Worm (Caenorhabditis elegans) whole organism, midembryonic: ENCODE results near the gene prk-2.

ENCODE experiments used
- T22C8.4 ChIP-seq: fragments of 200-800 bp; sonication (Bioruptor generic); IDR thresholded peaks from 2 replicates; pipeline ENCODE4 v1.3.6; 2022; ENCODE audit warnings: missing genetic modification characterization, missing compliant biosample characterization
- cog-1 ChIP-seq: sonication (generic microtip); optimal IDR thresholded peaks from 2 replicates; lab custom pipeline; 2016; ENCODE audit warnings: missing genetic modification characterization, missing compliant biosample characterization
- flt-1 ChIP-seq: fragments of 200-800 bp; sonication (Bioruptor generic); IDR thresholded peaks from 2 replicates; pipeline ENCODE4 v1.3.6; 2022; ENCODE audit warnings: missing genetic modification characterization, missing compliant biosample characterization
- ref-1 ChIP-seq: fragments of 200-800 bp; sonication (Bioruptor generic); conservative IDR thresholded peaks from 2 replicates; pipeline ENCODE4 v1.3.6; 2022; ENCODE audit warnings: missing genetic modification reagents, missing genetic modification characterization, missing compliant biosample characterization
- ztf-23 ChIP-seq: fragments of 200-800 bp; sonication (Bioruptor generic); IDR thresholded peaks from 2 replicates; pipeline ENCODE4 v1.3.6; 2022; ENCODE audit warnings: missing genetic modification reagents, missing genetic modification characterization, missing compliant biosample characterization

ce11 chrIII:3395112-3395511, 25.1 kb upstream of the prk-2 start:
- TF ChIP-seq cog-1 (tag; lab: Kevin White, UChicago) (no peak), T22C8.4 (GFP tag; lab: Robert Waterston, UW) (peak; percentile 52; the same call in 1 of the 2 replicates), flt-1 (no peak), ref-1 (GFP tag; lab: Robert Waterston, UW) (no peak), ztf-23 (GFP tag; lab: Robert Waterston, UW) (no peak)
